Worm (Caenorhabditis elegans) whole organism, L1 larva: ENCODE results near the gene C17C3.24.
A peak's percentile ranks its signal among the peaks of the same experiment; 100 is the strongest.

Experiments used
- lin-13 ChIP-seq: fragments of 150-350 bp; optimal IDR thresholded peaks from 2 replicates; lab custom pipeline; 2014; ENCODE audit warnings: missing biosample characterization, missing genetic modification reagents, missing genetic modification characterization
- mab-9 ChIP-seq: fragments of 200-800 bp; sonication (Bioruptor generic); IDR thresholded peaks from 2 replicates; pipeline ENCODE4 v1.3.6; 2022; ENCODE audit warnings: missing genetic modification reagents, missing genetic modification characterization, missing compliant biosample characterization
- unc-86 ChIP-seq: sonication (generic microtip); optimal IDR thresholded peaks from 2 replicates; lab custom pipeline; 2016; ENCODE audit warnings: missing genetic modification characterization, missing compliant biosample characterization

DNA sequence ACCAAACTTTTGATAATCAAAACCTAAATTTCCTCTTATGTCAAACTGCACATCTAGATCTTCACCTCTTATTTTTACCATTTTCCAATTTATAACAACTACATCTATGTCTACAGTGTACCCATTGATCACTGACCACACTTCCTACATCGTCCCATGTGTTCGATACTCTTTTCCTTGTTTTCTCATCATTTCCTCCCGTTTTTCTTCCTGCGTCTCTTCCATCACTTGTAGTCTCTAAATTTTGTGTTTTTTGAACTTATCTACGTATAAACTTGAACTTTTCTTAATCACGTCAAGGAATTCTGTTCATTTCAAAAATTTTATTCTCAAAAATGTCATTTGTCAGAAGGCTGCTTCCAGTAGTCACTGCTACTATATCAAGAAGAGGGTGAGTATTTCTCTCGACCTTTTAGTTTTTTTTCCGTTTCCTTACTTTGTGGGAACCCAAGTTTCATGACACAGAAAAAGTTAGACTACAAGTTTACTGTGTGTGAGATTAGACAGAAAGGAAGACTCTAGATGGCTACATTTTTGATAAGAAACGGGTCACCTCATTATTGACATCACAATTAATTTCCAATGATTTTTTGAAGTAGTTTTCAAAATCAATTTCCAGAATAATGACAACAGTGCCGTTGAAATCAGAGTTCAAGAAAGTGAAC, 30.6 kb upstream of the C17C3.24 start:
- TF ChIP-seq unc-86 (tag; lab: Kevin White, UChicago), result no peak
- no peak for TF ChIP-seq mab-9
- peak; percentile 30 for TF ChIP-seq lin-13 (GFP tag; lab: Kevin White, UChicago)
